Worm (Caenorhabditis elegans): ENCODE results near the gene Y19D10B.6.

- TF ChIP-seq nhr-28 (tag; optimal IDR thresholded peaks at IDR 0.05) (peak; percentile 51), unc-39 (tag; optimal IDR thresholded peaks at IDR 0.05) (no peak), unc-130 (GFP tag; optimal IDR thresholded peaks at IDR 0.05) (no peak), Y75B8A.6 (GFP tag; IDR thresholded peaks at IDR 0.05) (no peak), R02D3.7 (tag; optimal IDR thresholded peaks at IDR 0.05) (no peak), tra-1 (GFP tag; IDR thresholded peaks at IDR 0.05) (no peak), fos-1 (tag; optimal IDR thresholded peaks at IDR 0.05) (no peak), ama-1 (optimal IDR thresholded peaks at IDR 0.05) (no peak), lin-38 (GFP tag; IDR thresholded peaks at IDR 0.05) (no peak), mdl-1 (tag; optimal IDR thresholded peaks at IDR 0.05) (no peak), skn-1 (tag; optimal IDR thresholded peaks at IDR 0.05) (no peak)
Observed at ce11 chrV:2285107-2285506, 35.8 kb downstream of the Y19D10B.6 start, which contains the start of gene nhr-227.

All from whole organism, L4 larva.